Worm (Caenorhabditis elegans): ENCODE data around the gene mstr-2.
A peak's percentile ranks its signal among the peaks of the same experiment; 100 is the strongest.

mstr-2 gene

DNA sequence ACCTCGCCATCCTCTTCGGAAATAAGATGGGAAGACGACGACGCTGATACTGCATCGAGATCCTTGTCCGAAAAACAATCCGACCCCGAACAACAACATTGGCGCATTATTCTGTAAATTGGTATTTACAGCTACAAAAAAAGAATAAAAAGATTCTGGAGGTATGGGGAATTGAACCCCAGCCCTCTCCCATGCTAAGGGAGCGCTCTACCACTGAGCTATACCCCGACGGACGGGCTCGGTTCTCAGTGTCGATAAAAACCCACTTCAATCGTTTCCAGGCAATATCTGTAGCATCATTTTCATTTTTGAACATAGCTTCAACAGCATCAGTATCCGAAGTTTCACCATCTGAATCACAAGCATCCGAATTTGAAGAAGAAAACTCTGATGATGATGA lies 40.1 kb upstream of the mstr-2 start:
- TF ChIP-seq F10B5.3 (tag; optimal IDR thresholded peaks at IDR 0.05) (no peak), madf-9 (GFP tag; conservative IDR thresholded peaks at IDR 0.05) (0 out of 2 replicates have a peak, but pooled peaks have one; percentile 25), lin-1 (GFP tag; IDR thresholded peaks at IDR 0.05) (peak; percentile 78; the same call in 1 of the 2 replicates), ceh-62 (tag; optimal IDR thresholded peaks at IDR 0.05) (no peak), ces-1 (GFP tag; optimal IDR thresholded peaks at IDR 0.05) (no peak), daf-19 (GFP tag; conservative IDR thresholded peaks at IDR 0.05) (peak; percentile 86), nhr-111 (GFP tag; optimal IDR thresholded peaks at IDR 0.05) (no peak), D1046.2 (GFP tag; IDR thresholded peaks at IDR 0.05) (0 out of 2 replicates have a peak, but pooled peaks have one; percentile 58), cey-2 (tag; optimal IDR thresholded peaks at IDR 0.05; ENCODE audit: borderline replicate concordance, insufficient read depth) (no peak), F26F4.8 (GFP tag; conservative IDR thresholded peaks at IDR 0.05) (peak; percentile 60; the same call in 1 of the 2 replicates), fkh-10 (GFP tag; optimal IDR thresholded peaks at IDR 0.05) (no peak), aha-1 (tag) (peak; percentile 63), rbr-2 (tag; optimal IDR thresholded peaks at IDR 0.05) (no peak), nhr-10 (tag; optimal IDR thresholded peaks at IDR 0.05) (no peak), tag-97 (GFP tag; IDR thresholded peaks at IDR 0.05) (no peak), zfp-3 (GFP tag; conservative IDR thresholded peaks at IDR 0.05) (0 out of 2 replicates have a peak, but pooled peaks have one; percentile 27), ceh-82 (tag; optimal IDR thresholded peaks at IDR 0.05) (no peak), F44E2.7 (GFP tag; IDR thresholded peaks at IDR 0.05) (peak; percentile 81; the same call in 1 of the 2 replicates), unc-39 (tag; optimal IDR thresholded peaks at IDR 0.05) (no peak), nhr-76 (tag; optimal IDR thresholded peaks at IDR 0.05) (no peak), ceh-20 (GFP tag; IDR thresholded peaks at IDR 0.05) (no peak), skn-1 (tag; optimal IDR thresholded peaks at IDR 0.05) (no peak), vab-7 (GFP tag; IDR thresholded peaks at IDR 0.05) (peak; percentile 75), ctbp-1 (GFP tag; IDR thresholded peaks at IDR 0.05) (peak; percentile 70; the same call in 1 of the 2 replicates), dpl-1 (GFP tag; optimal IDR thresholded peaks at IDR 0.05) (no peak), nhr-77 (tag; optimal IDR thresholded peaks at IDR 0.05) (no peak), Y105C5A.15 (GFP tag; IDR thresholded peaks at IDR 0.05) (0 out of 2 replicates have a peak, but pooled peaks have one; percentile 13), ceh-44 (GFP tag; IDR thresholded peaks at IDR 0.05) (no peak), mdl-1 (tag; optimal IDR thresholded peaks at IDR 0.05) (no peak), T26A8.4 (GFP tag; IDR thresholded peaks at IDR 0.05) (peak; percentile 59), lsy-2 (tag; optimal IDR thresholded peaks at IDR 0.05) (no peak), lin-29 (GFP tag; IDR thresholded peaks at IDR 0.05) (no peak), mep-1 (tag; optimal IDR thresholded peaks at IDR 0.05) (no peak), ceh-32 (tag; optimal IDR thresholded peaks at IDR 0.05; ENCODE audit: poor library complexity) (no peak), arid-1 (GFP tag; conservative IDR thresholded peaks at IDR 0.05) (peak; percentile 80), F49E8.2 (tag; optimal IDR thresholded peaks at IDR 0.05; ENCODE audit: borderline replicate concordance) (no peak), duxl-1 (tag; optimal IDR thresholded peaks at IDR 0.05; ENCODE audit: poor library complexity) (no peak), Y75B8A.6 (GFP tag; IDR thresholded peaks at IDR 0.05) (no peak), lin-15B (tag; optimal IDR thresholded peaks at IDR 0.05) (no peak), pqm-1 (tag; optimal IDR thresholded peaks at IDR 0.05) (no peak), nhr-48 (tag; optimal IDR thresholded peaks at IDR 0.05) (peak; percentile 1), zfp-2 (tag; optimal IDR thresholded peaks at IDR 0.05) (no peak), lim-7 (GFP tag; IDR thresholded peaks at IDR 0.05) (peak; percentile 79), dve-1 (tag; optimal IDR thresholded peaks at IDR 0.05; ENCODE audit: insufficient read depth) (no peak), tra-1 (GFP tag; IDR thresholded peaks at IDR 0.05) (peak; percentile 32; the same call in 1 of the 2 replicates), mdt-29 (GFP tag; IDR thresholded peaks at IDR 0.05) (no peak), snpc-1.2 (GFP tag; IDR thresholded peaks at IDR 0.05) (no peak), Y5F2A.4 (GFP tag; optimal IDR thresholded peaks at IDR 0.05) (no peak), nhr-11 (tag; optimal IDR thresholded peaks at IDR 0.05) (no peak), gei-8 (GFP tag; optimal IDR thresholded peaks at IDR 0.05) (no peak), F37D6.2 (tag; optimal IDR thresholded peaks at IDR 0.05) (no peak), ztf-7 (tag; optimal IDR thresholded peaks at IDR 0.05) (no peak)

All from whole organism, L4 larva.